Fruit fly (Drosophila melanogaster) whole organism, embryonic: ENCODE results near the gene brv3.
A peak's percentile ranks its signal among the peaks of the same experiment; 100 is the strongest.

Source experiments
- B-H2 ChIP-seq: fragments of 200-800 bp; sonication (Bioruptor generic); optimal IDR thresholded peaks from 2 replicates; lab custom pipeline; 2018; ENCODE audit warnings: missing biosample characterization, mild to moderate bottlenecking, missing genetic modification characterization
- CG10267 ChIP-seq: fragments of 200-800 bp; sonication (Bioruptor generic); optimal IDR thresholded peaks from 2 replicates; lab custom pipeline; 2018; ENCODE audit warnings: missing biosample characterization, mild to moderate bottlenecking, missing genetic modification characterization, moderate library complexity
- CG12391 ChIP-seq: fragments of 200-800 bp; sonication (Bioruptor generic); optimal IDR thresholded peaks from 3 replicates; lab custom pipeline; 2018; ENCODE audit warnings: missing biosample characterization, mild to moderate bottlenecking, missing genetic modification characterization, moderate library complexity
- CG12942 ChIP-seq: fragments of 200-800 bp; sonication (Bioruptor generic); optimal IDR thresholded peaks from 3 replicates; lab custom pipeline; 2016; ENCODE audit warnings: missing biosample characterization, missing genetic modification characterization
- CG13894 ChIP-seq: fragments of 200-800 bp; sonication (Bioruptor generic); optimal IDR thresholded peaks from 3 replicates; lab custom pipeline; 2018; ENCODE audit warnings: missing biosample characterization, mild to moderate bottlenecking, missing genetic modification characterization, moderate library complexity
- CG14050 ChIP-seq: fragments of 200-800 bp; sonication (Bioruptor generic); IDR thresholded peaks from 3 replicates; pipeline ENCODE4 v1.3.6; 2022; ENCODE audit warnings: missing biosample characterization, missing genetic modification characterization
- CG16779 ChIP-seq: fragments of 200-800 bp; sonication (Bioruptor generic); IDR thresholded peaks from 2 replicates; pipeline ENCODE4 v1.3.6; 2022; ENCODE audit warnings: missing biosample characterization, missing genetic modification characterization
- CG17385 ChIP-seq: fragments of 200-800 bp; sonication (Bioruptor generic); optimal IDR thresholded peaks from 3 replicates; lab custom pipeline; 2018; ENCODE audit warnings: missing biosample characterization, mild to moderate bottlenecking, missing genetic modification characterization
- CG2678 ChIP-seq: fragments of 200-800 bp; sonication (Bioruptor generic); optimal IDR thresholded peaks from 3 replicates; lab custom pipeline; 2019; ENCODE audit warnings: missing biosample characterization, mild to moderate bottlenecking, missing genetic modification characterization, moderate library complexity
- CG31388 ChIP-seq: fragments of 200-800 bp; sonication (Bioruptor generic); optimal IDR thresholded peaks from 2 replicates; lab custom pipeline; 2016; ENCODE audit warnings: missing biosample characterization, missing genetic modification characterization
- CG34224 ChIP-seq: fragments of 200-800 bp; sonication (Bioruptor generic); IDR thresholded peaks from 3 replicates; pipeline ENCODE4 v1.3.6; 2022; ENCODE audit warnings: missing biosample characterization, missing genetic modification characterization; ENCODE audit not compliant: partially characterized antibody
- CG4404 ChIP-seq: fragments of 200-800 bp; sonication (Bioruptor generic); IDR thresholded peaks from 2 replicates; pipeline ENCODE4 v1.3.6; 2022; ENCODE audit warnings: missing biosample characterization, missing genetic modification characterization
- CG6272 ChIP-seq: fragments of 200-800 bp; sonication (Bioruptor generic); IDR thresholded peaks from 2 replicates; pipeline ENCODE4 v1.3.6; 2022; ENCODE audit warnings: missing biosample characterization, missing genetic modification characterization
- CG6683 ChIP-seq: fragments of 200-800 bp; sonication (Bioruptor generic); optimal IDR thresholded peaks from 2 replicates; lab custom pipeline; 2017; ENCODE audit warnings: missing biosample characterization, mild to moderate bottlenecking, missing genetic modification characterization, missing genetic modification reagents
- CG6689 ChIP-seq: fragments of 200-800 bp; sonication (Bioruptor generic); IDR thresholded peaks from 2 replicates; pipeline ENCODE4 v1.3.6; 2022; ENCODE audit warnings: missing biosample characterization, missing genetic modification characterization
- CG8359 ChIP-seq: fragments of 200-800 bp; sonication (Bioruptor generic); optimal IDR thresholded peaks from 2 replicates; lab custom pipeline; 2017; ENCODE audit warnings: missing biosample characterization, mild to moderate bottlenecking, missing genetic modification characterization, borderline replicate concordance
- CoRest ChIP-seq: fragments of 200-800 bp; sonication (Bioruptor generic); optimal IDR thresholded peaks from 3 replicates; lab custom pipeline; 2018; ENCODE audit warnings: missing biosample characterization, mild to moderate bottlenecking, missing genetic modification characterization, moderate library complexity
- D19A ChIP-seq: fragments of 200-800 bp; optimal IDR thresholded peaks from 3 replicates; lab custom pipeline; 2019; ENCODE audit warnings: missing biosample characterization, mild to moderate bottlenecking, missing genetic modification characterization, moderate library complexity
- D19B ChIP-seq: fragments of 200-800 bp; sonication (Bioruptor generic); optimal IDR thresholded peaks from 2 replicates; lab custom pipeline; 2017; ENCODE audit warnings: missing biosample characterization, mild to moderate bottlenecking, missing genetic modification characterization
- Dad ChIP-seq: fragments of 200-800 bp; sonication (Bioruptor generic); optimal IDR thresholded peaks from 3 replicates; lab custom pipeline; 2016; ENCODE audit warnings: missing biosample characterization, missing genetic modification characterization
- Dp ChIP-seq: fragments of 200-800 bp; sonication (Bioruptor generic); optimal IDR thresholded peaks from 2 replicates; lab custom pipeline; 2018; ENCODE audit warnings: missing biosample characterization, mild to moderate bottlenecking, missing genetic modification characterization, moderate library complexity
- Eip74EF ChIP-seq, 2 experiments: fragments of 200-800 bp in 1 of 2; fragments of >200 bp in 1 of 2; sonication (Bioruptor generic) in 1 of 2; optimal IDR thresholded peaks; 2 replicates each; lab custom pipeline; 2017 to 2019; ENCODE audit warnings: missing biosample characterization in 2 of 2, missing genetic modification characterization in 2 of 2, mild to moderate bottlenecking in 1 of 2, moderate library complexity in 1 of 2
- Fer1 ChIP-seq: fragments of 200-800 bp; sonication (Bioruptor generic); optimal IDR thresholded peaks from 2 replicates; lab custom pipeline; 2017; ENCODE audit warnings: missing biosample characterization, mild to moderate bottlenecking, missing genetic modification characterization
- GATAe ChIP-seq: fragments of 200-800 bp; sonication (Bioruptor generic); conservative IDR thresholded peaks from 2 replicates; pipeline ENCODE4 v1.3.6; 2022; ENCODE audit warnings: missing biosample characterization, missing genetic modification characterization
- Hmx ChIP-seq: fragments of 200-800 bp; sonication (Bioruptor generic); optimal IDR thresholded peaks from 2 replicates; lab custom pipeline; 2016; ENCODE audit warnings: missing biosample characterization, missing genetic modification characterization
- Oaz ChIP-seq: fragments of 200-800 bp; sonication (Bioruptor generic); IDR thresholded peaks from 2 replicates; pipeline ENCODE4 v1.3.6; 2022; ENCODE audit warnings: missing biosample characterization, missing genetic modification characterization
- Ptx1 ChIP-seq: fragments of 200-800 bp; sonication (Bioruptor generic); IDR thresholded peaks from 2 replicates; pipeline ENCODE4 v1.3.6; 2022; ENCODE audit warnings: missing biosample characterization, missing genetic modification characterization
- Sin3A ChIP-seq: fragments of >200 bp; optimal IDR thresholded peaks from 2 replicates; lab custom pipeline; 2018
- caup ChIP-seq: fragments of 200-800 bp; sonication (Bioruptor generic); optimal IDR thresholded peaks from 3 replicates; lab custom pipeline; 2017; ENCODE audit warnings: missing biosample characterization, mild to moderate bottlenecking, missing genetic modification characterization, moderate library complexity; ENCODE audit not compliant: severe bottlenecking
- chif ChIP-seq, 2 experiments: fragments of 200-800 bp; sonication (Bioruptor generic); optimal IDR thresholded peaks; 3 replicates each; lab custom pipeline; 2016; ENCODE audit warnings: missing biosample characterization in 2 of 2, missing genetic modification characterization in 2 of 2
- dan ChIP-seq: fragments of 200-800 bp; sonication (Bioruptor generic); IDR thresholded peaks from 2 replicates; pipeline ENCODE4 v1.3.6; 2022; ENCODE audit warnings: missing biosample characterization, missing genetic modification characterization
- dati ChIP-seq: fragments of 200-800 bp; sonication (Bioruptor generic); IDR thresholded peaks from 2 replicates; pipeline ENCODE4 v1.3.6; 2022; ENCODE audit warnings: missing biosample characterization, missing genetic modification characterization
- dmrt11E ChIP-seq: fragments of 200-800 bp; sonication (Bioruptor generic); optimal IDR thresholded peaks from 3 replicates; lab custom pipeline; 2018; ENCODE audit warnings: missing biosample characterization, mild to moderate bottlenecking, missing genetic modification characterization, moderate library complexity
- emc ChIP-seq: fragments of 200-800 bp; sonication (Bioruptor generic); optimal IDR thresholded peaks from 2 replicates; lab custom pipeline; 2016; ENCODE audit warnings: missing biosample characterization, missing genetic modification characterization
- fd3F ChIP-seq: fragments of 200-800 bp; sonication (Bioruptor generic); optimal IDR thresholded peaks from 2 replicates; lab custom pipeline; 2018; ENCODE audit warnings: missing biosample characterization, mild to moderate bottlenecking, missing genetic modification characterization, moderate library complexity
- gfzf ChIP-seq: fragments of 200-800 bp; sonication (Bioruptor generic); optimal IDR thresholded peaks from 2 replicates; lab custom pipeline; 2016; ENCODE audit warnings: missing biosample characterization, mild to moderate bottlenecking, missing genetic modification characterization, moderate library complexity
- gsb-n ChIP-seq: fragments of 200-800 bp; sonication (Bioruptor generic); optimal IDR thresholded peaks from 3 replicates; lab custom pipeline; 2018; ENCODE audit warnings: missing biosample characterization, mild to moderate bottlenecking, missing genetic modification characterization
- hbn ChIP-seq: fragments of 200-800 bp; sonication (Bioruptor generic); IDR thresholded peaks from 2 replicates; pipeline ENCODE4 v1.3.6; 2022; ENCODE audit warnings: missing biosample characterization, missing genetic modification characterization; ENCODE audit not compliant: partially characterized antibody
- hkb ChIP-seq, 2 experiments: fragments of 200-800 bp in 1 of 2; fragments of >200 bp in 1 of 2; sonication (Bioruptor generic) in 1 of 2; IDR thresholded peaks in 1 of 2; optimal IDR thresholded peaks in 1 of 2; 2 replicates each; pipeline versions ENCODE4 v1.3.6 to Lab custom; 2017 to 2022; ENCODE audit warnings: missing biosample characterization in 1 of 2, missing genetic modification characterization in 1 of 2
- hth ChIP-seq: fragments of >200 bp; optimal IDR thresholded peaks from 2 replicates; lab custom pipeline; 2017; ENCODE audit warnings: inconsistent platforms
- ken ChIP-seq: fragments of 200-800 bp; sonication (Bioruptor generic); IDR thresholded peaks from 3 replicates; pipeline ENCODE4 v1.3.6; 2022; ENCODE audit warnings: missing biosample characterization, missing genetic modification characterization
- lbe ChIP-seq: fragments of 200-800 bp; sonication (Bioruptor generic); optimal IDR thresholded peaks from 2 replicates; lab custom pipeline; 2016; ENCODE audit warnings: missing biosample characterization, mild to moderate bottlenecking, missing genetic modification characterization
- lmd ChIP-seq: fragments of 200-800 bp; sonication (Bioruptor generic); IDR thresholded peaks from 2 replicates; pipeline ENCODE4 v1.3.6; 2022; ENCODE audit warnings: missing biosample characterization, missing genetic modification characterization
- luna ChIP-seq: fragments of 200-800 bp; sonication (Bioruptor generic); optimal IDR thresholded peaks from 2 replicates; lab custom pipeline; 2016; ENCODE audit warnings: missing biosample characterization, missing genetic modification characterization
- mirr ChIP-seq: fragments of 200-800 bp; sonication (Bioruptor generic); optimal IDR thresholded peaks from 3 replicates; lab custom pipeline; 2018; ENCODE audit warnings: missing biosample characterization, mild to moderate bottlenecking, missing genetic modification characterization
- nerfin-1 ChIP-seq: fragments of 200-800 bp; sonication (Bioruptor generic); optimal IDR thresholded peaks from 3 replicates; lab custom pipeline; 2019; ENCODE audit warnings: missing biosample characterization, mild to moderate bottlenecking, missing genetic modification characterization, moderate library complexity
- pfk ChIP-seq: fragments of 200-800 bp; sonication (Bioruptor generic); optimal IDR thresholded peaks from 2 replicates; lab custom pipeline; 2018; ENCODE audit warnings: missing biosample characterization, mild to moderate bottlenecking, missing genetic modification characterization, moderate library complexity
- sisA ChIP-seq: fragments of 200-800 bp; sonication (Bioruptor generic); IDR thresholded peaks from 2 replicates; pipeline ENCODE4 v1.3.6; 2022; ENCODE audit warnings: missing biosample characterization, missing genetic modification characterization
- twi ChIP-seq: fragments of 200-800 bp; optimal IDR thresholded peaks from 2 replicates; lab custom pipeline; 2019; ENCODE audit warnings: missing biosample characterization, mild to moderate bottlenecking, missing genetic modification characterization, moderate library complexity
- unc-4 ChIP-seq: fragments of 200-800 bp; sonication (Bioruptor generic); IDR thresholded peaks from 2 replicates; pipeline ENCODE4 v1.3.6; 2022; ENCODE audit warnings: missing biosample characterization, missing genetic modification characterization; ENCODE audit not compliant: partially characterized antibody

The brv3 gene

DNA sequence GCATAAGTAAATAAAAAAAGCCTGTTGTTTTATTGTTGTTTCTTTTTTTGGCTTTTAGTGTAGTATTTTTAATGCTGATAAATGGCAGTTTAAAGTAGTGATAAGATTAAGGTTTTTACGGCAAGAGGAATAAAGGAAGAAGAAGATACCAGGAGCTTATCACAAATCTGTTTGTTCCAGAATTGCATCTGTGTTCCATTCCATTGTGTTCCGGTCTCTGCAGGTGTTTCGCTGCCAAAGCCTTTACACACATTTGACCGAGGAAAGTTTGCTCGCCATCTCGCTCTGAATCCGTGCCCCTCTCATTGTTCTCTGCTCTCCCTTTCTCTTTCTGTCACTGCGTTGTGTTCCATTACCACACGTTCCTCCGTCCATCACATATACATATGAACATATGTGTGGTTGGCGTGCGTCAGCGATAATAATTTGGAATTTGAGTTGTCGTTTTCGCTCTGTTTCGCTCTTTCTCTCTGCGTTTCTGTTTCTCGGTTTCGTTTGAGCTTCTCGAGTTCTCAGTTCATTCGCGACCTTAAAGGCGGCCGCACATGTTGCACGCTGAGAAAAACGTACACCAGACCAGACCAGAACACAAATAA lies 34.0 kb upstream of the brv3 start (continued):
- TF ChIP-seq CG12391 (tag; lab: Kevin White, UChicago): no peak
- no peak for TF ChIP-seq mirr (GFP tag; lab: Kevin White, UChicago)
- no peak for TF ChIP-seq gsb-n (tag; lab: Kevin White, UChicago)
- no peak for TF ChIP-seq Dp (GFP tag; lab: Kevin White, UChicago)
- TF ChIP-seq gfzf: no peak
- no peak for TF ChIP-seq Eip74EF (GFP tag; optimal IDR thresholded peaks at IDR 0.05; lab: Kevin White, UChicago)
- no peak for TF ChIP-seq CG12942 (GFP tag; lab: Kevin White, UChicago)
- TF ChIP-seq CG4404 (GFP tag; lab: Robert Waterston, UW): no peak
- no peak for TF ChIP-seq unc-4 (GFP tag; lab: Robert Waterston, UW)
- peak; percentile 59 for TF ChIP-seq GATAe (GFP tag; lab: Robert Waterston, UW)
- no peak for TF ChIP-seq CG13894
- no peak for TF ChIP-seq nerfin-1
- no peak for TF ChIP-seq Ptx1 (GFP tag; lab: Robert Waterston, UW)
- no peak for TF ChIP-seq CG2678
- TF ChIP-seq ken (GFP tag; lab: Robert Waterston, UW): no peak
- no peak for TF ChIP-seq B-H2 (GFP tag; lab: Kevin White, UChicago)
- TF ChIP-seq Sin3A (lab: Kevin White, UChicago): no peak
- TF ChIP-seq CoRest (tag; lab: Kevin White, UChicago): no peak
- TF ChIP-seq dmrt11E (tag; lab: Kevin White, UChicago): no peak
- TF ChIP-seq CG6689: no peak
- no peak for TF ChIP-seq dan (GFP tag; lab: Robert Waterston, UW)
- TF ChIP-seq dati (GFP tag; lab: Robert Waterston, UW): no peak
- no peak for TF ChIP-seq CG31388 (GFP tag; lab: Kevin White, UChicago)
- no peak for TF ChIP-seq twi
- no peak for TF ChIP-seq hkb (optimal IDR thresholded peaks at IDR 0.05; lab: Kevin White, UChicago)
- TF ChIP-seq hkb (GFP tag; IDR thresholded peaks at IDR 0.05; lab: Robert Waterston, UW): no peak
- TF ChIP-seq luna (GFP tag; lab: Kevin White, UChicago): no peak
- no peak for TF ChIP-seq D19A (tag; lab: Kevin White, UChicago)
- no peak for TF ChIP-seq Hmx (GFP tag; lab: Kevin White, UChicago)
- TF ChIP-seq Oaz (GFP tag; lab: Robert Waterston, UW): no peak
- no peak for TF ChIP-seq CG14050 (GFP tag; lab: Robert Waterston, UW)
- peak; percentile 56 for TF ChIP-seq lbe (GFP tag; lab: Kevin White, UChicago)
- no peak for TF ChIP-seq D19B
- no peak for TF ChIP-seq CG8359
- TF ChIP-seq fd3F: no peak
- TF ChIP-seq hth (lab: Kevin White, UChicago): no peak
- no peak for TF ChIP-seq Dad (GFP tag; lab: Kevin White, UChicago)
- TF ChIP-seq CG10267 (tag; lab: Kevin White, UChicago): no peak
- TF ChIP-seq hbn (GFP tag; lab: Robert Waterston, UW): no peak
- peak; percentile 64 for TF ChIP-seq CG17385 (GFP tag; lab: Kevin White, UChicago)
- TF ChIP-seq CG34224 (GFP tag; lab: Robert Waterston, UW): peak; percentile 42; the same call in 1 of the 3 replicates
- no peak for TF ChIP-seq CG16779 (GFP tag; lab: Robert Waterston, UW)
- TF ChIP-seq emc: no peak
- no peak for TF ChIP-seq lmd
- no peak for TF ChIP-seq sisA (GFP tag; lab: Robert Waterston, UW)
- TF ChIP-seq chif (GFP tag; optimal IDR thresholded peaks at IDR 0.05; lab: Kevin White, UChicago): no peak
- TF ChIP-seq caup (GFP tag; lab: Kevin White, UChicago): no peak
- TF ChIP-seq pfk (GFP tag; lab: Kevin White, UChicago): peak; percentile 98
- no peak for TF ChIP-seq Fer1 (GFP tag; lab: Kevin White, UChicago)
- TF ChIP-seq CG6272 (GFP tag; lab: Robert Waterston, UW): no peak
- TF ChIP-seq CG6683 (GFP tag; lab: Kevin White, UChicago): no peak
